Worm (Caenorhabditis elegans) whole organism, young adult: Measurements from ENCODE around the gene T14A8.2.

Experiments used
- F22D6.2 ChIP-seq: sonication (generic microtip); optimal IDR thresholded peaks from 2 replicates; lab custom pipeline; 2016; ENCODE audit warnings: mild to moderate bottlenecking, missing genetic modification characterization, missing compliant biosample characterization
- aptf-3 ChIP-seq: fragments of 200-800 bp; sonication (Bioruptor generic); IDR thresholded peaks from 2 replicates; pipeline ENCODE4 v1.3.6; 2022; ENCODE audit warnings: missing genetic modification characterization, missing compliant biosample characterization
- ceh-40 ChIP-seq: fragments of 200-800 bp; sonication (Bioruptor generic); IDR thresholded peaks from 2 replicates; pipeline ENCODE4 v1.3.6; 2022; ENCODE audit warnings: missing genetic modification characterization, missing compliant biosample characterization
- ceh-58 ChIP-seq: fragments of 200-800 bp; sonication (Bioruptor generic); IDR thresholded peaks from 2 replicates; pipeline ENCODE4 v1.3.6; 2022; ENCODE audit warnings: missing genetic modification characterization, missing compliant biosample characterization
- nhr-27 ChIP-seq: fragments of 200-800 bp; sonication (Bioruptor generic); optimal IDR thresholded peaks from 2 replicates; lab custom pipeline; 2018; ENCODE audit warnings: mild to moderate bottlenecking, missing genetic modification characterization, moderate library complexity, missing compliant biosample characterization
- tlf-1 ChIP-seq: fragments of 200-800 bp; sonication (Bioruptor generic); optimal IDR thresholded peaks from 2 replicates; lab custom pipeline; 2018; ENCODE audit warnings: mild to moderate bottlenecking, missing genetic modification characterization, missing compliant biosample characterization
- ztf-18 ChIP-seq: sonication (generic microtip); optimal IDR thresholded peaks from 2 replicates; lab custom pipeline; 2016; ENCODE audit warnings: missing genotype, mild to moderate bottlenecking, missing genetic modification characterization, missing compliant biosample characterization

ce11 chrIV:7836030-7836429 lies 13.6 kb upstream of the T14A8.2 start:
- TF ChIP-seq nhr-27 (tag; lab: Kevin White, UChicago), result no peak
- no peak for TF ChIP-seq ceh-58 (GFP tag; lab: Robert Waterston, UW)
- TF ChIP-seq ceh-40, result no peak
- TF ChIP-seq tlf-1 (GFP tag; lab: Kevin White, UChicago), result no peak
- no peak for TF ChIP-seq ztf-18 (tag; lab: Kevin White, UChicago)
- no peak for TF ChIP-seq F22D6.2 (tag; lab: Kevin White, UChicago)
- no peak for TF ChIP-seq aptf-3 (GFP tag; lab: Robert Waterston, UW)
